Worm (Caenorhabditis elegans) whole organism, L4 larva: ENCODE results near the gene srx-23.

ENCODE experiments used
- Y5F2A.4 ChIP-seq: fragments of 200-800 bp; sonication (Bioruptor generic); optimal IDR thresholded peaks from 2 replicates; lab custom pipeline; 2018; ENCODE audit warnings: mild to moderate bottlenecking, missing genetic modification characterization, missing compliant biosample characterization
- ama-1 ChIP-seq: fragments of 150-350 bp; optimal IDR thresholded peaks from 2 replicates; lab custom pipeline; 2014; ENCODE audit warnings: inconsistent platforms, mixed read lengths
- dmd-8 ChIP-seq: fragments of 200-800 bp; sonication (Bioruptor generic); IDR thresholded peaks from 2 replicates; pipeline ENCODE4 v1.3.6; 2022; ENCODE audit warnings: missing genetic modification characterization, missing compliant biosample characterization
- dpl-1 ChIP-seq: fragments of 150-350 bp; optimal IDR thresholded peaks from 2 replicates; lab custom pipeline; 2014; ENCODE audit warnings: missing biosample characterization, missing genetic modification reagents, missing genetic modification characterization
- duxl-1 ChIP-seq: sonication (generic microtip); optimal IDR thresholded peaks from 2 replicates; lab custom pipeline; 2016; ENCODE audit warnings: mild to moderate bottlenecking, missing genetic modification characterization, moderate library complexity, missing compliant biosample characterization; ENCODE audit not compliant: poor library complexity
- php-3 ChIP-seq: fragments of 200-800 bp; sonication (Bioruptor generic); IDR thresholded peaks from 2 replicates; pipeline ENCODE4 v1.3.6; 2022; ENCODE audit warnings: missing genetic modification reagents, missing genetic modification characterization, missing compliant biosample characterization

- TF ChIP-seq Y5F2A.4 (GFP tag; lab: Kevin White, UChicago): no peak
- peak; percentile 96 for TF ChIP-seq ama-1 (lab: Kevin White, UChicago)
- peak; percentile 54 for TF ChIP-seq duxl-1 (tag; lab: Kevin White, UChicago)
- no peak for TF ChIP-seq php-3
- TF ChIP-seq dpl-1: no peak
- peak; percentile 65; the same call in 1 of the 2 replicates for TF ChIP-seq dmd-8 (GFP tag; lab: Robert Waterston, UW)
Observed at ce11 chrV:724946-725806, 43.0 kb downstream of the srx-23 start.
